Worm (Caenorhabditis elegans) whole organism, L3 larva: ENCODE data around the gene F14D7.8.
A peak's percentile ranks its signal among the peaks of the same experiment; 100 is the strongest.

Source experiments
- R02D3.7 ChIP-seq: fragments of 150-350 bp; optimal IDR thresholded peaks from 2 replicates; lab custom pipeline; 2014; ENCODE audit warnings: missing biosample characterization, missing genetic modification characterization
- ZK546.5 ChIP-seq: sonication (generic microtip); optimal IDR thresholded peaks from 2 replicates; lab custom pipeline; 2017; ENCODE audit warnings: missing biosample characterization, missing genetic modification characterization
- aly-2 ChIP-seq: fragments of 150-350 bp; optimal IDR thresholded peaks from 2 replicates; lab custom pipeline; 2014; ENCODE audit warnings: missing biosample characterization, missing genetic modification characterization
- ama-1 ChIP-seq: fragments of 150-350 bp; optimal IDR thresholded peaks from 2 replicates; lab custom pipeline; 2018
- ceh-16 ChIP-seq: sonication (generic microtip); optimal IDR thresholded peaks from 2 replicates; lab custom pipeline; 2017; ENCODE audit warnings: missing biosample characterization, missing genetic modification characterization
- ceh-28 ChIP-seq: fragments of 150-350 bp; optimal IDR thresholded peaks from 2 replicates; lab custom pipeline; 2014; ENCODE audit warnings: missing biosample characterization, missing genetic modification reagents, missing genetic modification characterization
- ceh-82 ChIP-seq: fragments of 150-350 bp; optimal IDR thresholded peaks from 2 replicates; lab custom pipeline; 2014; ENCODE audit warnings: missing biosample characterization, missing genetic modification characterization
- ceh-9 ChIP-seq: sonication (generic microtip); optimal IDR thresholded peaks from 2 replicates; lab custom pipeline; 2018; ENCODE audit warnings: missing biosample characterization, missing genetic modification characterization
- daf-12 ChIP-seq: fragments of 150-350 bp; optimal IDR thresholded peaks from 2 replicates; lab custom pipeline; 2014; ENCODE audit warnings: missing biosample characterization, missing genetic modification reagents, missing genetic modification characterization
- egl-5 ChIP-seq: fragments of 150-350 bp; optimal IDR thresholded peaks from 2 replicates; lab custom pipeline; 2017; ENCODE audit warnings: missing biosample characterization, missing genetic modification reagents, missing genetic modification characterization, inconsistent platforms
- elt-1 ChIP-seq: fragments of 150-350 bp; optimal IDR thresholded peaks from 2 replicates; lab custom pipeline; 2014; ENCODE audit warnings: missing biosample characterization, missing genetic modification characterization
- elt-2 ChIP-seq: sonication (generic microtip); optimal IDR thresholded peaks from 2 replicates; lab custom pipeline; 2016; ENCODE audit warnings: missing genetic modification reagents, mild to moderate bottlenecking, missing genetic modification characterization, missing compliant biosample characterization
- elt-3 ChIP-seq, 3 experiments: fragments of 150-350 bp in 1 of 3; sonication (generic microtip) in 2 of 3; optimal IDR thresholded peaks; 2 replicates in 2 of 3; 4 replicates in 1 of 3; lab custom pipeline; 2014 to 2017; ENCODE audit warnings: missing biosample characterization in 3 of 3, missing genetic modification characterization in 3 of 3
- eor-1 ChIP-seq, 2 experiments: fragments of 150-350 bp; optimal IDR thresholded peaks; 2 replicates each; lab custom pipeline; 2014 to 2018; ENCODE audit warnings: missing biosample characterization in 2 of 2, missing genetic modification characterization in 2 of 2
- fkh-10 ChIP-seq: sonication (generic microtip); optimal IDR thresholded peaks from 2 replicates; lab custom pipeline; 2017; ENCODE audit warnings: missing biosample characterization, missing genetic modification reagents, missing genetic modification characterization
- fkh-2 ChIP-seq: fragments of 150-350 bp; optimal IDR thresholded peaks from 2 replicates; lab custom pipeline; 2014; ENCODE audit warnings: missing biosample characterization, missing genetic modification reagents, missing genetic modification characterization
- jun-1 ChIP-seq: fragments of 150-350 bp; optimal IDR thresholded peaks from 2 replicates; lab custom pipeline; 2014; ENCODE audit warnings: missing biosample characterization, missing genetic modification reagents, missing genetic modification characterization
- lin-15B ChIP-seq: fragments of 150-350 bp; optimal IDR thresholded peaks from 2 replicates; lab custom pipeline; 2014; ENCODE audit warnings: missing biosample characterization, missing genetic modification characterization
- lin-39 ChIP-seq: fragments of 150-350 bp; optimal IDR thresholded peaks from 2 replicates; lab custom pipeline; 2018; ENCODE audit warnings: missing biosample characterization, missing genetic modification reagents, missing genetic modification characterization
- lsy-12 ChIP-seq: sonication (generic microtip); optimal IDR thresholded peaks from 2 replicates; lab custom pipeline; 2016; ENCODE audit warnings: mild to moderate bottlenecking, missing genetic modification characterization, missing compliant biosample characterization
- mdl-1 ChIP-seq: fragments of 150-350 bp; optimal IDR thresholded peaks from 2 replicates; lab custom pipeline; 2014; ENCODE audit warnings: missing biosample characterization, missing genetic modification characterization
- mml-1 ChIP-seq: fragments of 150-350 bp; sonication (generic microtip); optimal IDR thresholded peaks from 3 replicates; lab custom pipeline; 2014; ENCODE audit warnings: missing biosample characterization, missing genetic modification characterization
- nfya-1 ChIP-seq: sonication (generic microtip); optimal IDR thresholded peaks from 2 replicates; lab custom pipeline; 2017; ENCODE audit warnings: missing genetic modification characterization, mild to moderate bottlenecking, missing compliant biosample characterization, antibody characterized with exemption, moderate library complexity; ENCODE audit not compliant: insufficient read depth
- nhr-12 ChIP-seq: fragments of 150-350 bp; optimal IDR thresholded peaks from 2 replicates; lab custom pipeline; 2014; ENCODE audit warnings: missing biosample characterization, missing genetic modification characterization
- nhr-23 ChIP-seq: fragments of 150-350 bp; optimal IDR thresholded peaks from 2 replicates; lab custom pipeline; 2014; ENCODE audit warnings: missing biosample characterization, missing genetic modification reagents, missing genetic modification characterization
- nhr-25 ChIP-seq: sonication (generic microtip); optimal IDR thresholded peaks from 2 replicates; lab custom pipeline; 2017; ENCODE audit warnings: missing biosample characterization, missing genetic modification characterization
- nhr-43 ChIP-seq: sonication (generic microtip); optimal IDR thresholded peaks from 2 replicates; lab custom pipeline; 2016; ENCODE audit warnings: mild to moderate bottlenecking, missing genetic modification characterization, missing compliant biosample characterization; ENCODE audit not compliant: poor library complexity, severe bottlenecking
- nhr-67 ChIP-seq: fragments of 150-350 bp; optimal IDR thresholded peaks from 2 replicates; lab custom pipeline; 2014; ENCODE audit warnings: missing biosample characterization, missing genetic modification characterization
- nhr-77 ChIP-seq: fragments of 150-350 bp; optimal IDR thresholded peaks from 2 replicates; lab custom pipeline; 2014; ENCODE audit warnings: missing biosample characterization, missing genetic modification characterization
- pha-4 ChIP-seq: fragments of 150-350 bp; optimal IDR thresholded peaks from 2 replicates; lab custom pipeline; 2014; ENCODE audit warnings: missing biosample characterization, missing genetic modification reagents, missing genetic modification characterization
- pqm-1 ChIP-seq: fragments of 150-350 bp; optimal IDR thresholded peaks from 2 replicates; lab custom pipeline; 2017; ENCODE audit warnings: missing biosample characterization, missing genetic modification characterization, inconsistent platforms
- skn-1 ChIP-seq: fragments of 150-350 bp; optimal IDR thresholded peaks from 2 replicates; lab custom pipeline; 2014; ENCODE audit warnings: missing biosample characterization, missing genetic modification characterization
- tbx-2 ChIP-seq: sonication (generic microtip); optimal IDR thresholded peaks from 2 replicates; lab custom pipeline; 2016; ENCODE audit warnings: mild to moderate bottlenecking, missing genetic modification characterization, missing compliant biosample characterization
- unc-39 ChIP-seq: sonication (generic microtip); optimal IDR thresholded peaks from 4 replicates; lab custom pipeline; 2017; ENCODE audit warnings: missing biosample characterization, missing genetic modification characterization
- unc-62 ChIP-seq: fragments of 150-350 bp; sonication (generic microtip); optimal IDR thresholded peaks from 4 replicates; lab custom pipeline; 2014; ENCODE audit warnings: missing biosample characterization, missing genetic modification reagents, missing genetic modification characterization
- zag-1 ChIP-seq: fragments of 150-350 bp; optimal IDR thresholded peaks from 2 replicates; lab custom pipeline; 2014; ENCODE audit warnings: missing biosample characterization, missing genetic modification characterization

F14D7.8 gene

ce11 chrV:14355738-14356368, 43.3 kb upstream of the F14D7.8 start, which contains the start of gene cyn-1 (continued):
- TF ChIP-seq pha-4 (tag; lab: Kevin White, UChicago) (peak; percentile 93), tbx-2 (tag; lab: Kevin White, UChicago) (peak; percentile 69), aly-2 (tag; lab: Kevin White, UChicago) (no peak), daf-12 (tag; lab: Kevin White, UChicago) (no peak), fkh-10 (GFP tag; lab: Kevin White, UChicago) (peak; percentile 38), egl-5 (tag; lab: Kevin White, UChicago) (peak; percentile 87), nhr-25 (tag; lab: Kevin White, UChicago) (peak; percentile 35), mdl-1 (tag; lab: Kevin White, UChicago) (no peak), skn-1 (tag; lab: Kevin White, UChicago) (no peak), lin-39 (tag; lab: Kevin White, UChicago) (peak; percentile 28), elt-2 (tag; lab: Kevin White, UChicago) (peak; percentile 40), nhr-77 (tag; lab: Kevin White, UChicago) (peak; percentile 14), fkh-2 (no peak), nhr-23 (tag; lab: Kevin White, UChicago) (peak; percentile 91), ZK546.5 (tag; lab: Kevin White, UChicago) (no peak), elt-3 (tag; optimal IDR thresholded peaks at IDR 0.05; lab: Kevin White, UChicago) (no peak)

ce11 chrV:14354258-14354877, 41.8 kb upstream of the F14D7.8 start, which contains the start of gene Y49A3A.3:
Gene Y49A3A.3, plus strand, starts transcription at chrV:14354410.
- TF ChIP-seq unc-62 (GFP tag; lab: Kevin White, UChicago) (no peak), zag-1 (tag; lab: Kevin White, UChicago) (no peak), pqm-1 (tag; lab: Kevin White, UChicago) (peak; percentile 39), ceh-28 (no peak), aly-2 (tag; lab: Kevin White, UChicago) (peak; percentile 95), elt-3 (tag; optimal IDR thresholded peaks at IDR 0.05; lab: Kevin White, UChicago) (peak in 1 of 3 experiments; percentile 57), lin-39 (tag; lab: Kevin White, UChicago) (no peak), egl-5 (tag; lab: Kevin White, UChicago) (no peak), jun-1 (tag; lab: Kevin White, UChicago) (peak; percentile 41), ceh-9 (tag; lab: Kevin White, UChicago) (no peak), nhr-25 (tag; lab: Kevin White, UChicago) (peak; percentile 49), ama-1 (lab: Kevin White, UChicago) (peak; percentile 66), elt-1 (tag; lab: Kevin White, UChicago) (no peak), R02D3.7 (tag; lab: Kevin White, UChicago) (no peak), pha-4 (tag; lab: Kevin White, UChicago) (no peak), lsy-12 (tag; lab: Kevin White, UChicago) (peak; percentile 40), elt-2 (tag; lab: Kevin White, UChicago) (peak; percentile 48), fkh-10 (GFP tag; lab: Kevin White, UChicago) (no peak), tbx-2 (tag; lab: Kevin White, UChicago) (peak; percentile 53), lin-15B (tag; lab: Kevin White, UChicago) (no peak), ceh-82 (tag; lab: Kevin White, UChicago) (peak; percentile 9), daf-12 (tag; lab: Kevin White, UChicago) (no peak), eor-1 (tag; optimal IDR thresholded peaks at IDR 0.05; lab: Kevin White, UChicago) (no peak), nhr-77 (tag; lab: Kevin White, UChicago) (peak; percentile 65), nhr-23 (tag; lab: Kevin White, UChicago) (no peak), nhr-12 (tag; lab: Kevin White, UChicago) (no peak), ceh-16 (tag; lab: Kevin White, UChicago) (no peak), unc-39 (tag; lab: Kevin White, UChicago) (no peak), nfya-1 (no peak), mml-1 (tag; lab: Kevin White, UChicago) (no peak), nhr-43 (tag; lab: Kevin White, UChicago) (peak; percentile 69), nhr-67 (tag; lab: Kevin White, UChicago) (no peak)
